Fruit fly (Drosophila melanogaster) whole organism, embryonic: ENCODE measurements around the gene CG10214.
A peak's percentile ranks its signal among the peaks of the same experiment; 100 is the strongest.

Experiments used
- Abd-B ChIP-seq: fragments of 200-800 bp; sonication (Bioruptor generic); optimal IDR thresholded peaks from 2 replicates; lab custom pipeline; 2018; ENCODE audit warnings: missing biosample characterization, mild to moderate bottlenecking, missing genetic modification characterization, moderate library complexity
- Atf3 ChIP-seq: fragments of 200-800 bp; sonication (Bioruptor generic); optimal IDR thresholded peaks from 3 replicates; lab custom pipeline; 2016; ENCODE audit warnings: missing biosample characterization, missing genetic modification characterization
- Blimp-1 ChIP-seq: fragments of 200-800 bp; sonication (Bioruptor generic); optimal IDR thresholded peaks from 3 replicates; lab custom pipeline; 2018; ENCODE audit warnings: missing biosample characterization, missing genetic modification characterization, mild to moderate bottlenecking, moderate library complexity, missing genetic modification reagents
- Bteb2 ChIP-seq: fragments of 200-800 bp; sonication (Bioruptor generic); optimal IDR thresholded peaks from 2 replicates; lab custom pipeline; 2016; ENCODE audit warnings: missing biosample characterization, missing genetic modification characterization
- CG11093 ChIP-seq: fragments of 200-800 bp; sonication (Bioruptor generic); IDR thresholded peaks from 3 replicates; pipeline ENCODE4 v1.3.6; 2022; ENCODE audit warnings: missing biosample characterization, missing genetic modification characterization
- CG11247 ChIP-seq: fragments of 200-800 bp; sonication (Bioruptor generic); IDR thresholded peaks from 2 replicates; pipeline ENCODE4 v1.3.6; 2022; ENCODE audit warnings: missing biosample characterization, missing genetic modification characterization
- CG12104 ChIP-seq: fragments of 200-800 bp; sonication (Bioruptor generic); optimal IDR thresholded peaks from 3 replicates; lab custom pipeline; 2016; ENCODE audit warnings: missing biosample characterization, missing genetic modification characterization
- CG12236 ChIP-seq: fragments of 200-800 bp; sonication (Bioruptor generic); optimal IDR thresholded peaks from 2 replicates; lab custom pipeline; 2016; ENCODE audit warnings: missing biosample characterization, missing genetic modification characterization
- CG12744 ChIP-seq: fragments of 200-800 bp; sonication (Bioruptor generic); optimal IDR thresholded peaks from 2 replicates; lab custom pipeline; 2016; ENCODE audit warnings: missing biosample characterization, missing genetic modification characterization
- CG13287 ChIP-seq: fragments of 200-800 bp; sonication (Bioruptor generic); IDR thresholded peaks from 2 replicates; pipeline ENCODE4 v1.3.6; 2022; ENCODE audit warnings: missing biosample characterization, missing genetic modification characterization; ENCODE audit not compliant: partially characterized antibody
- CG14441 ChIP-seq: fragments of 200-800 bp; sonication (Bioruptor generic); IDR thresholded peaks from 2 replicates; pipeline ENCODE4 v1.3.6; 2022; ENCODE audit warnings: missing biosample characterization, missing genetic modification characterization
- CG1602 ChIP-seq: fragments of 200-800 bp; sonication (Bioruptor generic); optimal IDR thresholded peaks from 3 replicates; lab custom pipeline; 2016; ENCODE audit warnings: missing biosample characterization, missing genetic modification characterization
- CG17802 ChIP-seq: fragments of 200-800 bp; sonication (Bioruptor generic); optimal IDR thresholded peaks from 2 replicates; lab custom pipeline; 2018; ENCODE audit warnings: missing biosample characterization, mild to moderate bottlenecking, missing genetic modification characterization, moderate library complexity
- CG3163 ChIP-seq: fragments of 200-800 bp; sonication (Bioruptor generic); optimal IDR thresholded peaks from 3 replicates; lab custom pipeline; 2016; ENCODE audit warnings: missing biosample characterization, missing genetic modification characterization
- CG34224 ChIP-seq: fragments of 200-800 bp; sonication (Bioruptor generic); IDR thresholded peaks from 3 replicates; pipeline ENCODE4 v1.3.6; 2022; ENCODE audit warnings: missing biosample characterization, missing genetic modification characterization; ENCODE audit not compliant: partially characterized antibody
- CG7928 ChIP-seq: fragments of 200-800 bp; sonication (Bioruptor generic); optimal IDR thresholded peaks from 2 replicates; lab custom pipeline; 2017; ENCODE audit warnings: missing biosample characterization, mild to moderate bottlenecking, missing genetic modification characterization
- CG7987 ChIP-seq: fragments of 200-800 bp; sonication (Bioruptor generic); optimal IDR thresholded peaks from 2 replicates; lab custom pipeline; 2018; ENCODE audit warnings: missing biosample characterization, mild to moderate bottlenecking, missing genetic modification characterization, moderate library complexity
- CG9215 ChIP-seq: fragments of 200-800 bp; sonication (Bioruptor generic); IDR thresholded peaks from 2 replicates; pipeline ENCODE4 v1.3.6; 2022; ENCODE audit warnings: missing biosample characterization, missing genetic modification characterization
- Camta ChIP-seq: fragments of 200-800 bp; sonication (Bioruptor generic); optimal IDR thresholded peaks from 2 replicates; lab custom pipeline; 2016; ENCODE audit warnings: missing biosample characterization, missing genetic modification characterization
- Dll ChIP-seq: fragments of 200-800 bp; sonication (Bioruptor generic); IDR thresholded peaks from 4 replicates; pipeline ENCODE4 v1.3.6; 2022; ENCODE audit warnings: missing biosample characterization, missing genetic modification characterization; ENCODE audit not compliant: partially characterized antibody
- Dp ChIP-seq: fragments of 200-800 bp; sonication (Bioruptor generic); optimal IDR thresholded peaks from 2 replicates; lab custom pipeline; 2018; ENCODE audit warnings: missing biosample characterization, mild to moderate bottlenecking, missing genetic modification characterization, moderate library complexity
- E2f2 ChIP-seq: fragments of 200-800 bp; sonication (Bioruptor generic); IDR thresholded peaks from 2 replicates; pipeline ENCODE4 v1.3.6; 2022; ENCODE audit warnings: missing biosample characterization, missing genetic modification characterization
- Fer2 ChIP-seq: fragments of 200-800 bp; sonication (Bioruptor generic); optimal IDR thresholded peaks from 2 replicates; lab custom pipeline; 2018; ENCODE audit warnings: missing biosample characterization, mild to moderate bottlenecking, missing genetic modification characterization, moderate library complexity
- Hey ChIP-seq: fragments of 200-800 bp; sonication (Bioruptor generic); optimal IDR thresholded peaks from 3 replicates; lab custom pipeline; 2018; ENCODE audit warnings: missing biosample characterization, mild to moderate bottlenecking, missing genetic modification characterization
- Hr78 ChIP-seq, 2 experiments: fragments of 200-800 bp in 1 of 2; fragments of >200 bp in 1 of 2; sonication (Bioruptor generic) in 1 of 2; optimal IDR thresholded peaks; 2 replicates each; lab custom pipeline; 2017 to 2019; ENCODE audit warnings: missing biosample characterization in 2 of 2, missing genetic modification characterization in 2 of 2, mild to moderate bottlenecking in 1 of 2, moderate library complexity in 1 of 2
- Lhr ChIP-seq: fragments of 200-800 bp; sonication (Bioruptor generic); optimal IDR thresholded peaks from 3 replicates; lab custom pipeline; 2017; ENCODE audit warnings: mild to moderate bottlenecking, missing biosample characterization, missing genetic modification reagents, missing genetic modification characterization
- Mad ChIP-seq: fragments of 200-800 bp; sonication (Bioruptor generic); optimal IDR thresholded peaks from 2 replicates; lab custom pipeline; 2016; ENCODE audit warnings: missing biosample characterization, missing genetic modification characterization
- Max ChIP-seq: fragments of 200-800 bp; sonication (Bioruptor generic); optimal IDR thresholded peaks from 2 replicates; lab custom pipeline; 2016; ENCODE audit warnings: missing biosample characterization, mild to moderate bottlenecking, missing genetic modification characterization
- Sry-δ ChIP-seq: fragments of 200-800 bp; sonication (Bioruptor generic); optimal IDR thresholded peaks from 2 replicates; lab custom pipeline; 2016; ENCODE audit warnings: missing biosample characterization, missing genetic modification characterization
- bsh ChIP-seq, 2 experiments: fragments of 200-800 bp; sonication (Bioruptor generic); optimal IDR thresholded peaks; 2 replicates each; lab custom pipeline; 2017 to 2018; ENCODE audit warnings: mild to moderate bottlenecking in 2 of 2, missing biosample characterization in 2 of 2, missing genetic modification characterization in 2 of 2, moderate library complexity in 1 of 2
- crc ChIP-seq: fragments of 200-800 bp; sonication (Bioruptor generic); optimal IDR thresholded peaks from 2 replicates; lab custom pipeline; 2016; ENCODE audit warnings: missing biosample characterization, missing genetic modification characterization
- crol ChIP-seq: fragments of 200-800 bp; sonication (Bioruptor generic); IDR thresholded peaks from 2 replicates; pipeline ENCODE4 v1.3.6; 2022; ENCODE audit warnings: missing biosample characterization, missing genetic modification characterization
- dati ChIP-seq: fragments of 200-800 bp; sonication (Bioruptor generic); IDR thresholded peaks from 2 replicates; pipeline ENCODE4 v1.3.6; 2022; ENCODE audit warnings: missing biosample characterization, missing genetic modification characterization
- en ChIP-seq: fragments of 200-800 bp; sonication (Bioruptor generic); optimal IDR thresholded peaks from 2 replicates; lab custom pipeline; 2016; ENCODE audit warnings: missing biosample characterization, missing genetic modification characterization
- exex ChIP-seq: fragments of 200-800 bp; sonication (Bioruptor generic); optimal IDR thresholded peaks from 4 replicates; lab custom pipeline; 2018; ENCODE audit warnings: missing biosample characterization, mild to moderate bottlenecking, missing genetic modification characterization, moderate library complexity
- gt ChIP-seq: fragments of 200-800 bp; sonication (Bioruptor generic); IDR thresholded peaks from 2 replicates; pipeline ENCODE4 v1.3.6; 2022; ENCODE audit warnings: missing biosample characterization, missing genetic modification characterization
- h ChIP-seq: fragments of >200 bp; optimal IDR thresholded peaks from 2 replicates; lab custom pipeline; 2017
- kay ChIP-seq: fragments of 200-800 bp; sonication (Bioruptor generic); optimal IDR thresholded peaks from 2 replicates; lab custom pipeline; 2016; ENCODE audit warnings: missing biosample characterization, missing genetic modification characterization
- klu ChIP-seq: fragments of 200-800 bp; sonication (Bioruptor generic); IDR thresholded peaks from 2 replicates; pipeline ENCODE4 v1.3.6; 2022; ENCODE audit warnings: missing biosample characterization, missing genetic modification characterization
- lab ChIP-seq: fragments of 200-800 bp; sonication (Bioruptor generic); optimal IDR thresholded peaks from 3 replicates; lab custom pipeline; 2017; ENCODE audit warnings: missing biosample characterization, missing genetic modification characterization, mild to moderate bottlenecking, moderate library complexity, missing genetic modification reagents
- lola ChIP-seq, 3 experiments: fragments of >200 bp in 2 of 3; fragments of 200-800 bp in 1 of 3; sonication (Bioruptor generic) in 1 of 3; optimal IDR thresholded peaks; 2 replicates each; lab custom pipeline; 2017 to 2019; ENCODE audit warnings: missing biosample characterization in 3 of 3, missing genetic modification characterization in 3 of 3, mild to moderate bottlenecking in 1 of 3, moderate library complexity in 1 of 3
- nerfin-2 ChIP-seq: fragments of 200-800 bp; sonication (Bioruptor generic); IDR thresholded peaks from 2 replicates; pipeline ENCODE4 v1.3.6; 2022; ENCODE audit warnings: missing biosample characterization, missing genetic modification characterization; ENCODE audit not compliant: partially characterized antibody
- onecut ChIP-seq: fragments of 200-800 bp; sonication (Bioruptor generic); IDR thresholded peaks from 2 replicates; pipeline ENCODE4 v1.3.6; 2022; ENCODE audit warnings: missing biosample characterization, missing genetic modification characterization
- peb ChIP-seq: fragments of 200-800 bp; sonication (Bioruptor generic); IDR thresholded peaks from 2 replicates; pipeline ENCODE4 v1.3.6; 2022; ENCODE audit warnings: missing biosample characterization, missing genetic modification characterization
- prd ChIP-seq, 3 experiments: fragments of >200 bp in 2 of 3; fragments of 200-800 bp in 1 of 3; sonication (Bioruptor generic) in 1 of 3; optimal IDR thresholded peaks in 2 of 3; IDR thresholded peaks in 1 of 3; 2 replicates in 2 of 3; 3 replicates in 1 of 3; pipeline versions ENCODE4 v1.3.6 to Lab custom; 2017 to 2022; ENCODE audit warnings: missing biosample characterization in 1 of 3, missing genetic modification characterization in 1 of 3
- pzg ChIP-seq: fragments of 200-800 bp; sonication (Bioruptor generic); optimal IDR thresholded peaks from 3 replicates; lab custom pipeline; 2018; ENCODE audit warnings: missing biosample characterization, mild to moderate bottlenecking, missing genetic modification characterization, moderate library complexity
- ro ChIP-seq: fragments of 200-800 bp; sonication (Bioruptor generic); IDR thresholded peaks from 2 replicates; pipeline ENCODE4 v1.3.6; 2022; ENCODE audit warnings: missing biosample characterization, missing genetic modification characterization
- seq ChIP-seq: fragments of 200-800 bp; sonication (Bioruptor generic); IDR thresholded peaks from 2 replicates; pipeline ENCODE4 v1.3.6; 2022; ENCODE audit warnings: missing biosample characterization, missing genetic modification characterization
- sim ChIP-seq: fragments of 200-800 bp; sonication (Bioruptor generic); IDR thresholded peaks from 2 replicates; pipeline ENCODE4 v1.3.6; 2022; ENCODE audit warnings: missing biosample characterization, missing genetic modification characterization
- sima ChIP-seq: fragments of 200-800 bp; sonication (Bioruptor generic); optimal IDR thresholded peaks from 2 replicates; lab custom pipeline; 2016; ENCODE audit warnings: missing biosample characterization, missing genetic modification characterization
- usp ChIP-seq: fragments of >200 bp; optimal IDR thresholded peaks from 2 replicates; lab custom pipeline; 2017; ENCODE audit warnings: missing biosample characterization, missing genetic modification characterization

The CG10214 gene

DNA sequence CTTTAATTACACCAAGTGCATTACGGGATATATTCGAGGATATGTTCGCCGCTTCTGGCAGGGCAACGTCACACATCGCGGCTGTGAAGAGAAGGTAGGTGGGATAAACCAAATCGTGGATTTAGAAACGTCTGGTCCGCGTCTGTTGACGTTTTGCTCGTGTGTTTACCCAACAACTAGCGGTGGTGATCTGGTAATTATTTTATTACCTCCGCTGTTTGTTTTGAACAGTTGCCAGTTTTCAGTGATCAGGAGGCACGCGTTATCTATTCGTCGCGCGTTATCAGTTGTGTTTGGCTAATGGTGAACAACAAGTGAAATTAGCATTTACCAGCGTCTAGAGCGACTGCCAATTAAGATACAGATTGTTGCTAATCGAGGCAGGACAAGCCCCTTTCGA lies 38.2 kb downstream of the CG10214 start (continued):
- TF ChIP-seq sima (GFP tag; lab: Kevin White, UChicago), result no peak
- no peak for TF ChIP-seq CG1602 (GFP tag; lab: Kevin White, UChicago)
- TF ChIP-seq CG7928 (GFP tag; lab: Kevin White, UChicago), result no peak
- TF ChIP-seq Camta (GFP tag; lab: Kevin White, UChicago), result no peak
- peak; percentile 87 for TF ChIP-seq lab (GFP tag; lab: Kevin White, UChicago)
- no peak for TF ChIP-seq CG11093
- TF ChIP-seq prd (optimal IDR thresholded peaks at IDR 0.05; lab: Kevin White, UChicago), result no peak
- no peak for TF ChIP-seq prd (GFP tag; IDR thresholded peaks at IDR 0.05; lab: Robert Waterston, UW)
- TF ChIP-seq kay, result no peak
- TF ChIP-seq ro (GFP tag; lab: Robert Waterston, UW), result no peak
- no peak for TF ChIP-seq klu (GFP tag; lab: Robert Waterston, UW)
- no peak for TF ChIP-seq E2f2 (GFP tag; lab: Robert Waterston, UW)
- no peak for TF ChIP-seq Hr78 (GFP tag; optimal IDR thresholded peaks at IDR 0.05; lab: Kevin White, UChicago)
- TF ChIP-seq CG11247 (GFP tag; lab: Robert Waterston, UW), result no peak
- TF ChIP-seq lola (GFP tag; optimal IDR thresholded peaks at IDR 0.05; lab: Kevin White, UChicago), result no peak
- no peak for TF ChIP-seq Dp
- TF ChIP-seq gt (GFP tag; lab: Robert Waterston, UW), result no peak
- TF ChIP-seq pzg, result no peak
- TF ChIP-seq Hey (tag; lab: Kevin White, UChicago), result peak; percentile 57
- TF ChIP-seq CG13287, result no peak
- TF ChIP-seq bsh (GFP tag; optimal IDR thresholded peaks at IDR 0.05; lab: Kevin White, UChicago), result peak in 1 of 2 experiments; percentile 24
- no peak for TF ChIP-seq peb (GFP tag; lab: Robert Waterston, UW)
- no peak for TF ChIP-seq en
- TF ChIP-seq h, result no peak
- TF ChIP-seq Sry-δ (GFP tag; lab: Kevin White, UChicago), result no peak
- no peak for TF ChIP-seq CG14441 (GFP tag; lab: Robert Waterston, UW)
- no peak for TF ChIP-seq usp (GFP tag; lab: Kevin White, UChicago)
- TF ChIP-seq Fer2, result peak; percentile 24
- TF ChIP-seq CG34224 (GFP tag; lab: Robert Waterston, UW), result no peak
- TF ChIP-seq onecut, result peak; percentile 21
- no peak for TF ChIP-seq CG12104 (GFP tag; lab: Kevin White, UChicago)
- TF ChIP-seq CG7987 (GFP tag; lab: Kevin White, UChicago), result peak; percentile 65
- no peak for TF ChIP-seq CG12236 (GFP tag; lab: Kevin White, UChicago)
- no peak for TF ChIP-seq Atf3 (GFP tag; lab: Kevin White, UChicago)
- TF ChIP-seq crol (GFP tag; lab: Robert Waterston, UW), result no peak
- TF ChIP-seq CG17802 (tag; lab: Kevin White, UChicago), result no peak
- peak; percentile 56 for TF ChIP-seq exex (tag; lab: Kevin White, UChicago)
- no peak for TF ChIP-seq Dll (GFP tag; lab: Robert Waterston, UW)
- peak; percentile 14 for TF ChIP-seq Blimp-1 (GFP tag; lab: Kevin White, UChicago)
- TF ChIP-seq Max (GFP tag; lab: Kevin White, UChicago), result no peak
- TF ChIP-seq seq (GFP tag; lab: Robert Waterston, UW), result no peak
- no peak for TF ChIP-seq nerfin-2 (GFP tag; lab: Robert Waterston, UW)
- TF ChIP-seq Lhr (GFP tag; lab: Kevin White, UChicago), result no peak
- no peak for TF ChIP-seq CG9215
- TF ChIP-seq CG3163 (GFP tag; lab: Kevin White, UChicago), result no peak
- TF ChIP-seq Bteb2 (GFP tag; lab: Kevin White, UChicago), result no peak
- TF ChIP-seq sim, result no peak
- TF ChIP-seq Mad (GFP tag; lab: Kevin White, UChicago), result no peak
- no peak for TF ChIP-seq dati
- no peak for TF ChIP-seq crc
- TF ChIP-seq CG12744 (GFP tag; lab: Kevin White, UChicago), result no peak
- TF ChIP-seq Abd-B (GFP tag; lab: Kevin White, UChicago), result no peak
